Fruit fly (Drosophila melanogaster) Kc167 (cell line): ENCODE results near the gene IA-2.

Experiments used
- Myc ChIP-seq: fragments of >200 bp; optimal IDR thresholded peaks from 2 replicates; lab custom pipeline; 2017; ENCODE audit warnings: missing external identifiers
- Sin3A ChIP-seq: fragments of >200 bp; optimal IDR thresholded peaks from 2 replicates; lab custom pipeline; 2018; ENCODE audit warnings: missing external identifiers
- h ChIP-seq: fragments of >200 bp; optimal IDR thresholded peaks from 3 replicates; lab custom pipeline; 2018; ENCODE audit warnings: missing external identifiers
- insv ChIP-seq: fragments of >200 bp; optimal IDR thresholded peaks from 3 replicates; lab custom pipeline; 2018; ENCODE audit warnings: missing external identifiers
- psq ChIP-seq: fragments of >200 bp; optimal IDR thresholded peaks from 2 replicates; lab custom pipeline; 2017; ENCODE audit warnings: missing external identifiers
- ttk ChIP-seq: sonication (Bioruptor generic); optimal IDR thresholded peaks from 2 replicates; lab custom pipeline; 2017; ENCODE audit warnings: missing external identifiers

The IA-2 gene

DNA sequence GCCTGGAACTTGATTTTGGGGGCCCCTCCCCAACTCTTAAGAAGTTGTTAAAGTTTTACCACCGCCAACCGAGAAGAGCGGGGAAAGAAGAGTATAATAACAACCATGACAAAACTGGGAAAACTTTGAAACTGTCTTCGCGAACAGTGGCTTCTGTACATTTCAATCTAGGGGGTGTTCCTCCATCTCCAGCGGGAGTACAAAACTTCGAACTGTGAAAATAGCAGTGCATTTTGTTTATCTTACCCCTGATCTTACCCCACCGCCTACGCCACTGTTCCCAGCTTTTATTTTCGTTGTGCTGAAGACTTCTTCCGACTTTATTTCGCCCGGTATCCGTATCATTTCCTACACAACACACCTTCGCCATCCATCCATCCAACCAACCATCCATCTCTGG, 23.1 kb upstream of the IA-2 start:
- TF ChIP-seq ttk (lab: Kevin White, UChicago), result no peak
- TF ChIP-seq Myc (lab: Kevin White, UChicago), result no peak
- TF ChIP-seq Sin3A (lab: Kevin White, UChicago), result no peak
- no peak for TF ChIP-seq h (lab: Kevin White, UChicago)
- TF ChIP-seq psq (lab: Kevin White, UChicago), result no peak
- no peak for TF ChIP-seq insv (lab: Kevin White, UChicago)

DNA sequence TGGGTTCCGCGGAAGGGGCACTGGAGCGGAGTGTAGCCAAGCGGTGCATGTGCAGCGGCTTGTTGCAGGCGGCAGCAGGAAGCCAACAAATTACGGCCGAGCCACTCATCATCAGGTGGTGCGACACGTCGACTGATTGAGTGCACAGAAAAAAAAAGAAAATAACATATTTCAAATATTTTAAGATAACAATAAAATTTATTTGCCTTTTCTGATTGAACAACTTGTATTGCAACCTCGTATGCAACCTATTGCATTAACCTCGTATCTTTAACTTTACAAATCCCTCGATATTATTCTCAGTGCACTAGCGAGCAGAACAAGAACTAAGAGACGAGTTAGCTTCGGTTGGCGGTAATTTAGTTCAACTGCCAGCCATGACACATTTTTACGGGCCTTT, 22.5 kb upstream of the IA-2 start:
- no peak for TF ChIP-seq insv (lab: Kevin White, UChicago)
- no peak for TF ChIP-seq h (lab: Kevin White, UChicago)
- no peak for TF ChIP-seq psq (lab: Kevin White, UChicago)
- TF ChIP-seq Sin3A (lab: Kevin White, UChicago), result no peak
- no peak for TF ChIP-seq ttk (lab: Kevin White, UChicago)
- no peak for TF ChIP-seq Myc (lab: Kevin White, UChicago)

DNA sequence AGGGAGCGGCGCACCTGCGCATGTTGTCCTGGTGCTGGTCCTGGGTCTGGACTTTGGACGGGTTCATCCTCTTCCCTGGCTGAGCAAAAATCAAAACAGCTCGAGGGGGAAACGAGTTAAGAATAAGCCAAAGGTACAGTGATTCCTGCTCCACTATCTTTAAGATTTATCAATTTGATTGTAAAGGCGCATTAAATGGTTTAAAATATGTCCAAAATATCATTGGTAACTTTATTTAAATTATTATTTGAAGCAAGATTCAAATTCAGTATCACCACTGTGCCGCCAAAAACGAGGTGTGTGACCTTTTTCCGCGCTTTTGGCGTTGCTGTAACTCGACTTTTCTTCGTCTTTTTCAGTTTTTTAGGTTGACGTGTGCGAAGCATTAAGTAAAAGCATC, 21.6 kb upstream of the IA-2 start:
- TF ChIP-seq psq (lab: Kevin White, UChicago) (no peak), Myc (lab: Kevin White, UChicago) (no peak), ttk (lab: Kevin White, UChicago) (no peak)

DNA sequence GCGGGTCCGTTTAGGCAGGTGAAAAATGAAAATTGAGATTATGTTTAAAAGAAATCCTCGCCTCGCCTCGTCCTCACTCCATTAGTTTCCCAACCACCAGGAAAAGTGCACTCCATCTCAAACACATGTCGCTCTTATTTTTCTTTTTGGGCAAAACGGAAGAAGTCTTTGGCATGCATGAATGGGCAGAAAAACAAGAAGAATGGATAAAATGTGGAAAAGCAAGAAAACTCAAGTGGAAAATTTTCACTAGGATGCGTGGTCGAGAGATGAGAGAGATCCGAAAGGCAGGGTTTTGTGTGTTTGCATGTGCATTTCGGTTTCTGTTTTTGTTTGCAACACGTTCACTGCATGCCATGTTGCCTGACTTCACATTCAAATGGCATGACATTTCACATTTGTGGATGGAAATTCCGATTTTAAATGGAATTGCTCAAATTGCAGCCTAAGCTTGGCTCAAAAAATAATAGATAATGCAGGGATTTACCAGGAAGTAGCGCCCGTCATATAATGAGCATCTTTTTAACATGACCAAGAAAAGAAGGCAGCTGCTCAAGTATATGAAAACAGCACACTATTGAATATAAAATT, 20.8 kb upstream of the IA-2 start:
- no peak for TF ChIP-seq h (lab: Kevin White, UChicago)
- no peak for TF ChIP-seq psq (lab: Kevin White, UChicago)
- no peak for TF ChIP-seq ttk (lab: Kevin White, UChicago)
- no peak for TF ChIP-seq Sin3A (lab: Kevin White, UChicago)
- no peak for TF ChIP-seq insv (lab: Kevin White, UChicago)
- no peak for TF ChIP-seq Myc (lab: Kevin White, UChicago)

DNA sequence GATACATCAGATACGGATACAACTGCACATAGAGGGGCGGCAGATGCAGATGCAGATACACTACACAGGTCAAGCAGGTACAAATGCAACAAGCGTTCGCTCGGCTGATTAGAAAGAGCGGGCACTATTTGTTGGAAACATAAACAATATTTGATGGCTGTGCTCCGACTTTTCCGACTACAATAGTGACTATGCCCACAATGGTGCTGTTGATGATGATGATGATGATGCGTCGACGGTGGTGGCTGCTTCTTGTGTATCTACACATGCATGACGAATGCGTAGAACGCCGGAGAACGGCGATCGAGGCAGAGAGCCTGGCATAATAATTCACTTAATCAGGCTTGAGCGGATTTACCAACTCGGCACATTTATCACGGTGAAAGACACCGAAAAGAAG, 20.2 kb upstream of the IA-2 start:
- TF ChIP-seq psq (lab: Kevin White, UChicago) (no peak), h (lab: Kevin White, UChicago) (no peak), Myc (lab: Kevin White, UChicago) (no peak), insv (lab: Kevin White, UChicago) (no peak), ttk (lab: Kevin White, UChicago) (no peak)

DNA sequence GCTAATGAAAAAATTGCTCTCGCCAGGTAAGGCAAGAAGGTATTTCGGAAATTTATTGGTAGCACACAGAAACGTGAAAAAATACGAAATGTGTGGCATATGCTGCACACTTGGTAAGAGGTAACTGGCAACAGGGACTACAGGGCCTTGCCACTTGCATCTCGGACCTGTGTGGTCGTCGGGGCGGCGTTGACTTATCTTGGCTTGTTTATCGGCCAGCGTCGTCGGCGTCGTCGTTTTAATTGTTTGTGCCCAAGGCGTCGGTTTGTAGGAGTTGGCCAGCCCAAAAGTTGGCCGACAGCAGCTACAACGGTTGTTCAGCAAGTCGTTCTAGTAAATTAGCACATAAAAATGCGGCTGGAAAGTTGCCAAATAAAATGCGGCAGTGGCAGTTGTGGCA, 18.5 kb upstream of the IA-2 start:
- TF ChIP-seq Sin3A (lab: Kevin White, UChicago) (no peak), ttk (lab: Kevin White, UChicago) (no peak), h (lab: Kevin White, UChicago) (no peak), psq (lab: Kevin White, UChicago) (no peak), insv (lab: Kevin White, UChicago) (no peak), Myc (lab: Kevin White, UChicago) (no peak)

DNA sequence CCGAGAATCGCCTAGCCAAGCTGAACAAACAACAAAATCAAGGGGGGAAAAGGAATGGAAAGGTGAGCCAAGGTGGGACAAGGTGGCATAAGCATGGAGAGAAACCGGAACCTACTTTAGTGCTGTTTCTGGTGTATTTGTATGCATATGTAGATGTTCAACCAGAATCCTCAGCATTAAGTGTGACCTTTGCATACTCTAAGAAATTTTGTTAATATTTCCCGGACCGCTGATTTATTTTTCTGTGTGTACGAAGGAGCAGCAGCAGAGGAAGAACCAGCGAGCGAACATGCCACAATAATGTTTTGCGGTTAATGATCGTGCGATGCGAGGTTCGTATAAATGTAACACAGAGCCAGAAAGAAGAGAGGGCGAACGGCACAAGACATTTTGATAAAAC, 17.2 kb upstream of the IA-2 start:
- no peak for TF ChIP-seq psq (lab: Kevin White, UChicago)
- no peak for TF ChIP-seq Sin3A (lab: Kevin White, UChicago)
- no peak for TF ChIP-seq ttk (lab: Kevin White, UChicago)
- TF ChIP-seq Myc (lab: Kevin White, UChicago), result no peak
- no peak for TF ChIP-seq h (lab: Kevin White, UChicago)
- no peak for TF ChIP-seq insv (lab: Kevin White, UChicago)

DNA sequence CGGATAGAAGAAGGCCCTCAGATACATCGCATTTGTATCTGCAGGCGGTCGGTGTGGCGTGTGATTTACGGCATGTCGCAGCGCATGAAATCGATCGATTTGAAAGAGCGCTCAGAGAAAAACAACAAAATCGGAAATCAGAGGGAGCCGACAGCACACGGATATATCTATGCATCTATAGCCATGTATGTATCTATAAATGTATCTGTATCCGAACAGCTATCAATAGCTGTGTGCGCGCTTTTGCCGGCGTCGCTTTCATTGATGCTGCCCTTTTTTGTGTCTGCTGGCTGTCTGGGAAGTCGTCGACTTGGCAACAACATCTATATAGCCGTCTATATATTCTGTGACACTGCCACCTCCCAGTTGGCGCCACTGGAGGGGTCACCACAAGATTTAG, 16.7 kb upstream of the IA-2 start:
- TF ChIP-seq psq (lab: Kevin White, UChicago) (no peak), ttk (lab: Kevin White, UChicago) (no peak), insv (lab: Kevin White, UChicago) (no peak), Sin3A (lab: Kevin White, UChicago) (no peak), Myc (lab: Kevin White, UChicago) (no peak), h (lab: Kevin White, UChicago) (no peak)

DNA sequence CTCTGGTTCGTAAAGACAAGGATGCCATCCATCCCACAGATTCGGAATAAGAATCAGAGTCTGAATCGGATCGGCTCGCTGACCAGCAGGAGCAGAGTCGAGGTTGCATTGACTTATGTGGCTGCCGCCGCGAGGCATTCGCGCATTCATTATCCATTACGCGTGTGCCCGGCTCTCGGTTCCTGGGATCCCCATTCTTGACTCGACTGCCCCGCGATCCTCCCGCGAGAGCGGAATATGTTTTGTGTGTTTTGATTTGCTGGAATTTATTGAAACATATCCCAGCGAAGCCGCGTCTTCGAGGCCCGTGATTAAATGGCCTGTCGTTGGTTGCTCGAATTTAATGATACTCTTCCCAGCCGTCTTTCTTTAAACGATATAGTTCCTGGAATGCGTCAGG, 15.8 kb upstream of the IA-2 start:
- TF ChIP-seq Myc (lab: Kevin White, UChicago), result no peak

DNA sequence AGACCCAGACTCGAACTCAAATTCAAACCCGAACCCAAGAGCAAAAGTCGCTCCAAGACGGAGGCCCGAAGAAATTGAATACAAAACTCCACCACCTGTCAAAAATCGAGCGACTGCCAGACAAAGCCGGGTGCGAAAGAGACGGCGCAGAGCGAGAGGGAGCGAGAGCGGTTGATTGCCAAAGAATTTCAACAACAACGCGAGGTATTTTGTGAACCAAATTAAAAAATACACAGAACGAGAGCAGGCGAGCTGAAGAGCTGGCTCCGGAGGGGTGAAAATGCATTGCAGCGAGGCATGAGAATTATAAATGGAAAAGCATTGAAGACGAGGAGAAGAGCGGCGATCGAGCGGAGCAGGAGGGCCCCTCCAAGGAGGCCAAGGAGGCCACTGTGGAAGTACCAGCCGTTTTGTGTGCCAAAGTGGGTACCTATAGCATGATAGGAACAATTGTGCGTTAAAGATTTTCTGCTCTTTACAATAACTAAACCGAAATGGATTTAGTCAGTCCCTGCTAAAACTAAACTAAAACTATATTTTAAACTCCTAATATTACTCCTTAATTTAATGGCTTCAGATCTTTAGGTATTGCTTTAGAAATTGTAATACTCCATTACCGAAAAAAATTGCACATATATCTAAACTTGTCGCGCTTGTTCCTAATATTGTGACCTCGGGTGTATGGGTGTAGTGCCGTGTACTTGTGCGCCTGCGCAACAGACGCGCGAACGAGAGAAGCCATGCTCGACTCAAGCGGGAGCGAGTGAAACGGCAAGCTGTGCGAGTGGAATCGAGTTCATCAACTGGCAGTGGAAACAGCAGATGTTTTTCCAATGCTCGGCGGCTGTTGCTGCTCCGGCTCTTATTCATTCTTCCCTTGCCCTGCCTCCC, 14.9 kb upstream of the IA-2 start:
- TF ChIP-seq Sin3A (lab: Kevin White, UChicago) (no peak), ttk (lab: Kevin White, UChicago) (no peak), Myc (lab: Kevin White, UChicago) (no peak), h (lab: Kevin White, UChicago) (no peak), psq (lab: Kevin White, UChicago) (no peak), insv (lab: Kevin White, UChicago) (no peak)

DNA sequence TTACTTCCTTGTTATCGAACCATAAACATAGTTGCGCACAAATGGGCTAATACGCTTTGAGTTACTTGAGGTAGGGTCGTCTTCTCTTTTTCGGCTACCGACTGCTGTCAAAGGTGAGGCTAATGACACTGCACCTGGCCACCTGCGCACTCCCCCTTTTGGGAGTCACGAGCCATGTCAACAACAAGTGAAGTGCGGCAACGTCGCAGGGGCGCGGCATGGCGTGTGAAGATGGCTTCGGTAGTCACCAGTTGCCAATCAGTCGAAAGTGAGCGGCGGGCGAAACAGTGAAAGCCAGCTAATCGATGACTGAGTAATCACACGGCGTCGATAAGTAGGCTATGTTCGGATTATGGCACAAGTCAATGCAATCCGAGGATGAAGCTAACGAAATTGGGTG, 9.7 kb upstream of the IA-2 start:
- no peak for TF ChIP-seq ttk (lab: Kevin White, UChicago)
- TF ChIP-seq insv (lab: Kevin White, UChicago), result no peak
- TF ChIP-seq psq (lab: Kevin White, UChicago), result no peak

DNA sequence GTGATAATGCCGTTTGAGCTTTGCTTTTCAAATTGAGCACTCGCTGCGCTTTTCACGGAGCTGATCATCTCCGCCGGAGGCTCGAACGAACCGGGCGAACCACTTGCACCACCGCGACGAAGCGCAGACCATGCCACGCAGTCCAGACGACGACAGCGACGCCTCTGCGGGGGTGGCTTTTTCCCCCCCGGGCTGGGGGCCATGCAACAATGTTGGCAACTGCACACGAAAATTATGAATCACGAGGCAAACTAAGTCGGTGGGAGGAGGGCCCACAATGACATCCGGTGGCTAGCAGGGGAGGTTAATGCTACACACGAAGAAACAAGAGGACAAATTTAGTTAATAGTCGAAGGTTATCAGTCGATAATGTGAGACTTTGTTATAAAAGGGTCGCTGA, 8.8 kb upstream of the IA-2 start:
- no peak for TF ChIP-seq insv (lab: Kevin White, UChicago)
- TF ChIP-seq psq (lab: Kevin White, UChicago), result no peak
- no peak for TF ChIP-seq Myc (lab: Kevin White, UChicago)
- no peak for TF ChIP-seq h (lab: Kevin White, UChicago)
- TF ChIP-seq ttk (lab: Kevin White, UChicago), result no peak
- no peak for TF ChIP-seq Sin3A (lab: Kevin White, UChicago)
